Fruit fly (Drosophila melanogaster): Measurements from ENCODE around the gene mRpL14.

DNA sequence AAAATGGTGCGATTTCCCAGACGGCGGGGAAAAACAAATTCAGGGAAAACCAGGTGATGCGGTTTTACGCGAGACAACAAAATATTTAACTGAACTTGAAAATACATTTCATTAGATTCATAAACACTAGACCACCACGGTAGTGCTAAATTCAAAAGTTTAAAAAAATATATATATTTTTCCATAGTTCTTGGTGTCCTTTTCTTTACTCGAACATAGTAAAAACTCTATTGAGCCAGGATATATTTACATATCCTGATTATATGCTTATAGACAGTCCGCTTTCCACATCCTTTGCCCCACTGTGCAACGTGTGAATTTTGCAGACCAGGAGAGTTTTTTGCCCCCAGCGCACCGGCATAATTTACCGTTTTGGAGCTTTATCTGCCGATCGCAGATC, 21.0 kb upstream of the mRpL14 start:
- TF ChIP-seq br (GFP tag; optimal IDR thresholded peaks at IDR 0.05) (no peak), pan (optimal IDR thresholded peaks at IDR 0.05) (no peak), GATAd (GFP tag; optimal IDR thresholded peaks at IDR 0.05) (no peak), psq (GFP tag; optimal IDR thresholded peaks at IDR 0.05) (no peak), N (GFP tag; optimal IDR thresholded peaks at IDR 0.05) (no peak), OdsH (GFP tag; optimal IDR thresholded peaks at IDR 0.05) (peak; percentile 9), h (GFP tag; optimal IDR thresholded peaks at IDR 0.05) (peak; percentile 36), Abd-B (GFP tag; optimal IDR thresholded peaks at IDR 0.05) (no peak), Rel (GFP tag; optimal IDR thresholded peaks at IDR 0.05) (no peak), Rel (tag; optimal IDR thresholded peaks at IDR 0.05) (no peak), Mio (GFP tag; optimal IDR thresholded peaks at IDR 0.05) (no peak), Hr78 (GFP tag; optimal IDR thresholded peaks at IDR 0.05) (no peak), rgr (GFP tag; optimal IDR thresholded peaks at IDR 0.05) (peak; percentile 37), lola (GFP tag; optimal IDR thresholded peaks at IDR 0.05) (no peak), dmrt93B (GFP tag; optimal IDR thresholded peaks at IDR 0.05) (peak; percentile 12)

Data from whole organism, wandering third instar larva.